Worm (Caenorhabditis elegans) whole organism, mixed stage, embryonic: ENCODE data around the gene F52C6.2.

Experiments
- M03D4.4 ChIP-seq: sonication (generic microtip); optimal IDR thresholded peaks from 2 replicates; lab custom pipeline; 2017; ENCODE audit warnings: mild to moderate bottlenecking, missing genetic modification characterization, missing compliant biosample characterization
- bed-3 ChIP-seq: fragments of 200-800 bp; sonication (Bioruptor generic); optimal IDR thresholded peaks from 3 replicates; lab custom pipeline; 2018; ENCODE audit warnings: mild to moderate bottlenecking, missing genetic modification characterization, moderate library complexity, missing compliant biosample characterization
- blmp-1 ChIP-seq: fragments of 150-350 bp; optimal IDR thresholded peaks from 2 replicates; lab custom pipeline; 2014; ENCODE audit warnings: missing biosample characterization, missing genetic modification characterization
- ceh-39 ChIP-seq: fragments of 150-350 bp; optimal IDR thresholded peaks from 2 replicates; lab custom pipeline; 2014; ENCODE audit warnings: missing biosample characterization, missing genetic modification characterization
- ceh-43 ChIP-seq: fragments of 200-800 bp; sonication (Bioruptor generic); optimal IDR thresholded peaks from 2 replicates; lab custom pipeline; 2018; ENCODE audit warnings: mild to moderate bottlenecking, missing genetic modification characterization, moderate library complexity, missing compliant biosample characterization
- ceh-83 ChIP-seq: fragments of 200-800 bp; sonication (Bioruptor generic); optimal IDR thresholded peaks from 2 replicates; lab custom pipeline; 2018; ENCODE audit warnings: mild to moderate bottlenecking, missing genetic modification characterization, missing compliant biosample characterization
- ces-1 ChIP-seq: fragments of 150-350 bp; optimal IDR thresholded peaks from 2 replicates; lab custom pipeline; 2014; ENCODE audit warnings: missing biosample characterization, missing genetic modification reagents, missing genetic modification characterization
- drap-1 ChIP-seq: fragments of 200-800 bp; sonication (Bioruptor generic); optimal IDR thresholded peaks from 3 replicates; lab custom pipeline; 2018; ENCODE audit warnings: mild to moderate bottlenecking, missing genetic modification characterization, missing compliant biosample characterization
- elt-1 ChIP-seq: sonication (generic microtip); optimal IDR thresholded peaks from 2 replicates; lab custom pipeline; 2017; ENCODE audit warnings: missing genetic modification characterization, mild to moderate bottlenecking, missing compliant biosample characterization, antibody characterized with exemption, moderate library complexity, borderline replicate concordance; ENCODE audit not compliant: insufficient read depth
- elt-3 ChIP-seq: fragments of 150-350 bp; optimal IDR thresholded peaks from 2 replicates; lab custom pipeline; 2014; ENCODE audit warnings: missing biosample characterization, missing genetic modification characterization
- flh-1 ChIP-seq: fragments of 200-800 bp; sonication (Bioruptor generic); optimal IDR thresholded peaks from 2 replicates; lab custom pipeline; 2018; ENCODE audit warnings: mild to moderate bottlenecking, missing genetic modification characterization, moderate library complexity, missing compliant biosample characterization
- ham-2 ChIP-seq: fragments of 200-800 bp; sonication (Bioruptor generic); optimal IDR thresholded peaks from 2 replicates; lab custom pipeline; 2018; ENCODE audit warnings: mild to moderate bottlenecking, missing genetic modification characterization, missing compliant biosample characterization
- hlh-1 ChIP-seq: fragments of 150-350 bp; optimal IDR thresholded peaks from 2 replicates; lab custom pipeline; 2014; ENCODE audit warnings: missing biosample characterization, missing genetic modification reagents, missing genetic modification characterization
- lin-13 ChIP-seq: fragments of 150-350 bp; optimal IDR thresholded peaks from 2 replicates; lab custom pipeline; 2014; ENCODE audit warnings: missing biosample characterization, missing genetic modification characterization
- lin-32 ChIP-seq: fragments of 200-800 bp; sonication (Bioruptor generic); optimal IDR thresholded peaks from 2 replicates; lab custom pipeline; 2018; ENCODE audit warnings: mild to moderate bottlenecking, missing genetic modification characterization, missing compliant biosample characterization
- lsy-2 ChIP-seq: fragments of 150-350 bp; optimal IDR thresholded peaks from 2 replicates; lab custom pipeline; 2014; ENCODE audit warnings: missing biosample characterization, missing genetic modification characterization
- mab-5 ChIP-seq: fragments of 150-350 bp; optimal IDR thresholded peaks from 2 replicates; lab custom pipeline; 2014; ENCODE audit warnings: missing biosample characterization, missing genetic modification characterization
- mls-2 ChIP-seq: sonication (generic microtip); optimal IDR thresholded peaks from 2 replicates; lab custom pipeline; 2016; ENCODE audit warnings: mild to moderate bottlenecking, missing genetic modification characterization, moderate library complexity, missing compliant biosample characterization
- nhr-12 ChIP-seq: fragments of 150-350 bp; optimal IDR thresholded peaks from 2 replicates; lab custom pipeline; 2014; ENCODE audit warnings: missing biosample characterization, missing genetic modification characterization
- nhr-2 ChIP-seq: fragments of 150-350 bp; optimal IDR thresholded peaks from 2 replicates; lab custom pipeline; 2014; ENCODE audit warnings: missing biosample characterization, missing genetic modification characterization
- nhr-237 ChIP-seq: fragments of 150-350 bp; optimal IDR thresholded peaks from 2 replicates; lab custom pipeline; 2014; ENCODE audit warnings: missing biosample characterization, missing genetic modification characterization
- nhr-28 ChIP-seq: fragments of 150-350 bp; optimal IDR thresholded peaks from 2 replicates; lab custom pipeline; 2014; ENCODE audit warnings: missing biosample characterization, missing genetic modification characterization
- nhr-76 ChIP-seq: sonication (generic microtip); optimal IDR thresholded peaks from 2 replicates; lab custom pipeline; 2017; ENCODE audit warnings: missing biosample characterization, missing genetic modification characterization
- pha-4 ChIP-seq: fragments of 150-350 bp; optimal IDR thresholded peaks from 2 replicates; lab custom pipeline; 2018; ENCODE audit warnings: missing biosample characterization, missing genetic modification reagents, missing genetic modification characterization
- sem-2 ChIP-seq: fragments of 200-800 bp; sonication (Bioruptor generic); optimal IDR thresholded peaks from 2 replicates; lab custom pipeline; 2018; ENCODE audit warnings: mild to moderate bottlenecking, missing genetic modification characterization, missing compliant biosample characterization
- snpc-4 ChIP-seq: fragments of 150-350 bp; optimal IDR thresholded peaks from 2 replicates; lab custom pipeline; 2014; ENCODE audit warnings: missing biosample characterization, missing genetic modification characterization
- sptf-1 ChIP-seq: sonication (generic microtip); optimal IDR thresholded peaks from 2 replicates; lab custom pipeline; 2017; ENCODE audit warnings: mild to moderate bottlenecking, missing genetic modification characterization, moderate library complexity, missing compliant biosample characterization
- tbx-8 ChIP-seq: fragments of 200-800 bp; sonication (Bioruptor generic); optimal IDR thresholded peaks from 2 replicates; lab custom pipeline; 2018; ENCODE audit warnings: mild to moderate bottlenecking, missing genetic modification characterization, moderate library complexity, missing compliant biosample characterization
- unc-120 ChIP-seq: sonication (generic microtip); optimal IDR thresholded peaks from 2 replicates; lab custom pipeline; 2017; ENCODE audit warnings: missing genetic modification characterization, missing compliant biosample characterization; ENCODE audit not compliant: poor library complexity, severe bottlenecking
- unc-39 ChIP-seq: fragments of 150-350 bp; optimal IDR thresholded peaks from 2 replicates; lab custom pipeline; 2014; ENCODE audit warnings: missing biosample characterization, missing genetic modification characterization
- unc-62 ChIP-seq: fragments of 150-350 bp; optimal IDR thresholded peaks from 2 replicates; lab custom pipeline; 2014; ENCODE audit warnings: missing biosample characterization, missing genetic modification reagents, missing genetic modification characterization

F52C6.2 gene

ce11 chrII:1922665-1923187 lies 3.5 kb upstream of the F52C6.2 start, which contains the start of the genes bath-2 and F52C6.4:
Gene bath-2, minus strand, starts transcription at chrII:1922765.
Gene F52C6.4, plus strand, starts transcription at chrII:1923137.
- TF ChIP-seq elt-3 (no peak), hlh-1 (tag; lab: Kevin White, UChicago) (no peak), ceh-43 (GFP tag; lab: Kevin White, UChicago) (no peak), pha-4 (tag; lab: Kevin White, UChicago) (no peak), mls-2 (no peak), unc-39 (tag; lab: Kevin White, UChicago) (no peak), ceh-83 (GFP tag; lab: Kevin White, UChicago) (no peak), tbx-8 (GFP tag; lab: Kevin White, UChicago) (no peak), nhr-76 (tag; lab: Kevin White, UChicago) (no peak), ces-1 (GFP tag; lab: Kevin White, UChicago) (no peak), nhr-12 (tag; lab: Kevin White, UChicago) (no peak), ceh-39 (tag; lab: Kevin White, UChicago) (no peak), elt-1 (tag; lab: Kevin White, UChicago) (no peak), sptf-1 (tag; lab: Kevin White, UChicago) (no peak), flh-1 (GFP tag; lab: Kevin White, UChicago) (no peak)

ce11 chrII:1924459-1924858 lies 1.8 kb upstream of the F52C6.2 start, which contains the start of gene F52C6.3:
Gene F52C6.3, plus strand, starts transcription at chrII:1924759.
- TF ChIP-seq nhr-12 (tag; lab: Kevin White, UChicago) (no peak), drap-1 (no peak), unc-62 (GFP tag; lab: Kevin White, UChicago) (no peak), lin-13 (tag; lab: Kevin White, UChicago) (no peak), ceh-43 (GFP tag; lab: Kevin White, UChicago) (no peak), bed-3 (no peak), nhr-28 (no peak)

- TF ChIP-seq drap-1 (no peak), ham-2 (GFP tag; lab: Kevin White, UChicago) (no peak), mab-5 (tag; lab: Kevin White, UChicago) (no peak)
Observed at ce11 chrII:1928578-1928977, 2.3 kb downstream of the F52C6.2 start.

- TF ChIP-seq nhr-76 (tag; lab: Kevin White, UChicago) = no peak
- TF ChIP-seq blmp-1 (tag; lab: Kevin White, UChicago) = no peak
- TF ChIP-seq, all 35 proteins: peak for 0
Observed at ce11 chrII:1939652-1940051, 13.4 kb downstream of the F52C6.2 start, which contains the start of gene ZK250.13. Gene ZK250.13, minus strand, starts transcription at chrII:1939752.

- no peak for TF ChIP-seq M03D4.4 (tag; lab: Kevin White, UChicago)
- no peak for TF ChIP-seq unc-39 (tag; lab: Kevin White, UChicago)
- TF ChIP-seq snpc-4 = no peak
- TF ChIP-seq unc-120 (tag; lab: Kevin White, UChicago) = no peak
- no peak for TF ChIP-seq nhr-76 (tag; lab: Kevin White, UChicago)
- TF ChIP-seq unc-62 (GFP tag; lab: Kevin White, UChicago) = no peak
- TF ChIP-seq mls-2 = no peak
- no peak for TF ChIP-seq nhr-2 (tag; lab: Kevin White, UChicago)
- TF ChIP-seq lin-32 (GFP tag; lab: Kevin White, UChicago) = no peak
- no peak for TF ChIP-seq mab-5 (tag; lab: Kevin White, UChicago)
- TF ChIP-seq elt-3 = no peak
- TF ChIP-seq sem-2 (GFP tag; lab: Kevin White, UChicago) = no peak
- TF ChIP-seq nhr-12 (tag; lab: Kevin White, UChicago) = no peak
- no peak for TF ChIP-seq nhr-237
- TF ChIP-seq lsy-2 = no peak
- TF ChIP-seq bed-3 = no peak
Observed at ce11 chrII:1945093-1945492, 18.8 kb downstream of the F52C6.2 start, which contains the start of gene ZK250.14. Gene ZK250.14, minus strand, starts transcription at chrII:1945193.
